Worm (Caenorhabditis elegans) whole organism, early embryonic: ENCODE data around the gene citk-2.

Experiments used
- aly-1 ChIP-seq: sonication (generic microtip); optimal IDR thresholded peaks from 2 replicates; lab custom pipeline; 2016; ENCODE audit warnings: missing genetic modification characterization, missing compliant biosample characterization
- ama-1 ChIP-seq: fragments of 150-350 bp; optimal IDR thresholded peaks from 2 replicates; lab custom pipeline; 2014
- ceh-36 ChIP-seq: sonication (generic microtip); optimal IDR thresholded peaks from 2 replicates; lab custom pipeline; 2016; ENCODE audit warnings: missing genetic modification characterization, inconsistent platforms, missing compliant biosample characterization
- ets-7 ChIP-seq: sonication (generic microtip); optimal IDR thresholded peaks from 2 replicates; lab custom pipeline; 2016; ENCODE audit warnings: missing genotype, missing genetic modification characterization, missing compliant biosample characterization
- flt-1 ChIP-seq: fragments of 200-800 bp; sonication (Bioruptor generic); IDR thresholded peaks from 2 replicates; pipeline ENCODE4 v1.3.6; 2022; ENCODE audit warnings: missing genetic modification characterization, missing compliant biosample characterization
- hnd-1 ChIP-seq: sonication (generic microtip); optimal IDR thresholded peaks from 2 replicates; lab custom pipeline; 2016; ENCODE audit warnings: missing genetic modification characterization, missing compliant biosample characterization
- pes-1 ChIP-seq: fragments of 200-800 bp; sonication (Bioruptor generic); IDR thresholded peaks from 2 replicates; pipeline ENCODE4 v1.3.6; 2022; ENCODE audit warnings: missing genetic modification reagents, missing genetic modification characterization, missing compliant biosample characterization
- scrt-1 ChIP-seq: fragments of 200-800 bp; sonication (Bioruptor generic); IDR thresholded peaks from 2 replicates; pipeline ENCODE4 v1.3.6; 2022; ENCODE audit warnings: missing genetic modification characterization, missing compliant biosample characterization
- tbx-11 ChIP-seq: fragments of 200-800 bp; sonication (Bioruptor generic); IDR thresholded peaks from 2 replicates; pipeline ENCODE4 v1.3.6; 2022; ENCODE audit warnings: missing genetic modification characterization, missing compliant biosample characterization
- tra-4 ChIP-seq: sonication (generic microtip); optimal IDR thresholded peaks from 2 replicates; lab custom pipeline; 2017; ENCODE audit warnings: missing genetic modification characterization, missing compliant biosample characterization

ce11 chrII:4992977-4993376 is 6.3 kb upstream of the citk-2 start, which contains the start of gene pigb-1:
- no peak for TF ChIP-seq ama-1
- TF ChIP-seq ceh-36 (tag; lab: Kevin White, UChicago): no peak
- TF ChIP-seq hnd-1: no peak
- no peak for TF ChIP-seq scrt-1 (GFP tag; lab: Robert Waterston, UW)
- TF ChIP-seq pes-1 (GFP tag; lab: Robert Waterston, UW): no peak
- TF ChIP-seq tra-4 (tag; lab: Kevin White, UChicago): no peak
- TF ChIP-seq aly-1 (tag; lab: Kevin White, UChicago): no peak
- no peak for TF ChIP-seq tbx-11
- no peak for TF ChIP-seq flt-1 (GFP tag; lab: Robert Waterston, UW)
- TF ChIP-seq ets-7 (tag; lab: Kevin White, UChicago): no peak
